Worm (Caenorhabditis elegans): Measurements from ENCODE around the gene srg-9.

Gene srg-9

DNA sequence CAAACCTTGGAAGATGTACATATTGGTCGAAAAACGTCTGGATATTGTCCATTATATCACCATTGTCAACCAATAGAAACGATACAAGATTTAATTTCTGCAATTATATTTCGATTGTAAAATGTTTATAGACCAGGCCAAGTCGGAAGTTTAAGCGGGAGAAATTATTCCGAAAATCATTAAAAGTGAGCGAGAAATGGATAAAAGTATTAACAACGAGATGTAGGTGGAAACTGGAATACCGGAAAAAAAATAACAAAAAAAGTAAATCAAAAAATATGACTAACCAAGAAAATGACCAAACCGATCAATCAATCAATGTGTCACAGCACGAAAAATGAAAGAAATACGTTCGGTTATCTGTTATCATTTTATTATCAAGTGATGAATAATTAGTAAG lies 30.6 kb upstream of the srg-9 start, which contains the start of gene F47D12.6:
TSS of gene F47D12.6 (minus strand) at position 101 of the 400 bp plus-strand sequence.
- TF ChIP-seq mdl-1 (tag; optimal IDR thresholded peaks at IDR 0.05): no peak
- TF ChIP-seq ceh-82 (tag; optimal IDR thresholded peaks at IDR 0.05): no peak
- TF ChIP-seq sea-2 (GFP tag; optimal IDR thresholded peaks at IDR 0.05): no peak
- no peak for TF ChIP-seq nhr-237 (tag; optimal IDR thresholded peaks at IDR 0.05)
- no peak for TF ChIP-seq ztf-4 (tag; optimal IDR thresholded peaks at IDR 0.05)
- TF ChIP-seq R02D3.7 (tag; optimal IDR thresholded peaks at IDR 0.05): no peak
- TF ChIP-seq ztf-11 (tag; optimal IDR thresholded peaks at IDR 0.05): no peak
- no peak for TF ChIP-seq elt-1 (tag; optimal IDR thresholded peaks at IDR 0.05)
- TF ChIP-seq ceh-9 (tag; optimal IDR thresholded peaks at IDR 0.05): no peak
- no peak for TF ChIP-seq nhr-25 (tag; optimal IDR thresholded peaks at IDR 0.05)
- TF ChIP-seq nhr-12 (tag; optimal IDR thresholded peaks at IDR 0.05): no peak
- no peak for TF ChIP-seq snpc-4 (tag; optimal IDR thresholded peaks at IDR 0.05)

DNA sequence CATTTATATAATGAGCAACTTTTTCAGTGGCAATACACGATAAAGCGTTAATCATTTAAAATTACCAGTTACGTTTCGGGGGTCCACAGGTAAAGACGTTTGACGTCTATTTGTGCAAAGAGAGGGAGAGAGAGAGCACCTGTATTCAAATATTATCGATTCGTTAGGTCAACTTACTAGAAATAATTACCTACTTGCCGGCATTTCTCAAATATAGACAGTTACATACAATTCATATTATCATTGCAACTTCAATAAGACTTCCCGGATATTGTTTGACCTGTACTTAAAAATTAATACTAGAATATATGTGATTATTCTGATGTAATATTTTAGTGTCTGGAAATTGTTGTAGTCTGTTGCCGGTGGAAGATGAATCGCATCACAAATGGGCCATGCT lies 29.3 kb upstream of the srg-9 start, which contains the start of gene gadr-3:
TSS of gene gadr-3 (minus strand) at position 101 of the 400 bp plus-strand sequence.
- no peak for TF ChIP-seq egl-27 (tag; optimal IDR thresholded peaks at IDR 0.05)
- no peak for TF ChIP-seq tbx-2 (tag; optimal IDR thresholded peaks at IDR 0.05)
- TF ChIP-seq jun-1 (tag; optimal IDR thresholded peaks at IDR 0.05): no peak
- TF ChIP-seq ama-1 (optimal IDR thresholded peaks at IDR 0.05): no peak
- no peak for TF ChIP-seq R02D3.7 (tag; optimal IDR thresholded peaks at IDR 0.05)
- TF ChIP-seq pha-4 (tag; optimal IDR thresholded peaks at IDR 0.05): no peak
- no peak for TF ChIP-seq ZK546.5 (tag; optimal IDR thresholded peaks at IDR 0.05)
- TF ChIP-seq eor-1 (tag; optimal IDR thresholded peaks at IDR 0.05): no peak
- no peak for TF ChIP-seq ztf-11 (tag; optimal IDR thresholded peaks at IDR 0.05)
- TF ChIP-seq skn-1 (tag; optimal IDR thresholded peaks at IDR 0.05): no peak
- TF ChIP-seq zag-1 (tag; optimal IDR thresholded peaks at IDR 0.05): no peak
- no peak for TF ChIP-seq elt-2 (tag; optimal IDR thresholded peaks at IDR 0.05)
- no peak for TF ChIP-seq nhr-28 (tag; optimal IDR thresholded peaks at IDR 0.05)
- no peak for TF ChIP-seq daf-12 (tag; optimal IDR thresholded peaks at IDR 0.05)
- TF ChIP-seq sea-2 (GFP tag; optimal IDR thresholded peaks at IDR 0.05): no peak

DNA sequence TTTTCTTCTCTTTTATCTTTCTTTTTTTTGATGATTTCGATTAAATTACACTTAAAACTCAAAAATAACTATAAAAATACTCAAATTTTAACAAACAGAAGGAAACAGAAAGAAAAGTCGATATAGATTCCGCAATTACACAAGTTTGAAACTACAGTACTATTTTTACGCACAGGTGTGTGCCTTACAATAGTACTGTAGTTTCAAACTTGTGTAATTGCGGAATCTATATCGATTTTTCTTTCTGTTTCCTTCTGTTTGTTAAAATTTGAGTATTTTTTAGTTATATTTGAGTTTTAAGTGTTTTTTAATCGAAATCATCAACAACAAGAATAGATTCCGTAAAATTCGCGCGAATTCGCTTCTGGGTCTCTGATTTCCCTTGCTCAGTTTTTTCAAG lies 26.4 kb upstream of the srg-9 start:
- no peak for TF ChIP-seq ceh-28 (tag; optimal IDR thresholded peaks at IDR 0.05)
- no peak for TF ChIP-seq jun-1 (tag; optimal IDR thresholded peaks at IDR 0.05)
- TF ChIP-seq ZK546.5 (tag; optimal IDR thresholded peaks at IDR 0.05): no peak
- no peak for TF ChIP-seq egl-5 (tag; optimal IDR thresholded peaks at IDR 0.05)
- TF ChIP-seq tbx-2 (tag; optimal IDR thresholded peaks at IDR 0.05): no peak
- TF ChIP-seq ceh-9 (tag; optimal IDR thresholded peaks at IDR 0.05): no peak
- no peak for TF ChIP-seq fkh-2 (tag; optimal IDR thresholded peaks at IDR 0.05)
- TF ChIP-seq eor-1 (tag; optimal IDR thresholded peaks at IDR 0.05): no peak
- TF ChIP-seq mml-1 (tag; optimal IDR thresholded peaks at IDR 0.05): no peak
- TF ChIP-seq snpc-4 (tag; optimal IDR thresholded peaks at IDR 0.05): no peak
- no peak for TF ChIP-seq ceh-16 (tag; optimal IDR thresholded peaks at IDR 0.05)
- no peak for TF ChIP-seq nhr-23 (tag; optimal IDR thresholded peaks at IDR 0.05)
- no peak for TF ChIP-seq sea-2 (GFP tag; optimal IDR thresholded peaks at IDR 0.05)
- no peak for TF ChIP-seq skn-1 (tag; optimal IDR thresholded peaks at IDR 0.05)

DNA sequence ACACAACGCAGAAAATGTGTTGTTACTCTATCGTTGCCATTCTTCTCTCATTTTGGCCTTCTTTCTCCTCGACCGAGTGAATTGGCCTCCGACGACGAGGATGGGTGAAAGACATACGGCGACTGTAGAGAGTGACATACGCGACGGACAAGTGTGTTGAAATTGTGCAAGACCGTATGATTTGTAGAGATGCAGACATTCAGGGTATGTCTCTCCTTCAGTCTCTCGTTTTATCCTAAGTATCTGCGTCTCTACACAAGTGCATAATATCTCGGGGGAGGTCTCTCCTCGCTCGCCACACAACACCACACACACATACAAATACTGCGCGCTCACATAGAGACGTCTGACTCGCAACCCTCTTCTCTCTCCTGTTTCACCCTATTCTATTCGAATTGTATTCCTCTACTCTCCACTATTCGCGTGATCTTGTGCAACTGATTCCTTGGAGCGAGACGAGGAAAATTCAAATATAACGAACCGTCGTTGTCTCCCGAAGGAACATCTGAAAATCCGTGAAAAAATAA lies 23.6 kb upstream of the srg-9 start, which contains the start of gene hmg-1.2:
TSS of gene hmg-1.2 (plus strand) at position 311 of the 527 bp plus-strand sequence.
- TF ChIP-seq jun-1 (tag; optimal IDR thresholded peaks at IDR 0.05) (peak; percentile 88), egl-27 (tag; optimal IDR thresholded peaks at IDR 0.05) (peak; percentile 33), nhr-12 (tag; optimal IDR thresholded peaks at IDR 0.05) (no peak), pqm-1 (tag; optimal IDR thresholded peaks at IDR 0.05) (peak; percentile 52), lsy-12 (tag; optimal IDR thresholded peaks at IDR 0.05) (peak; percentile 88), skn-1 (tag; optimal IDR thresholded peaks at IDR 0.05) (no peak), elt-3 (tag; optimal IDR thresholded peaks at IDR 0.05) (peak in 1 of 3 experiments; percentile 44), nhr-23 (tag; optimal IDR thresholded peaks at IDR 0.05) (peak; percentile 88), lin-39 (tag; optimal IDR thresholded peaks at IDR 0.05) (peak; percentile 70), zag-1 (tag; optimal IDR thresholded peaks at IDR 0.05) (peak; percentile 47), snpc-4 (tag; optimal IDR thresholded peaks at IDR 0.05) (peak; percentile 65), elt-2 (tag; optimal IDR thresholded peaks at IDR 0.05) (peak; percentile 66), R02D3.7 (tag; optimal IDR thresholded peaks at IDR 0.05) (peak; percentile 67), sea-2 (GFP tag; optimal IDR thresholded peaks at IDR 0.05) (no peak), tbx-2 (tag; optimal IDR thresholded peaks at IDR 0.05) (peak; percentile 34), nhr-76 (tag; optimal IDR thresholded peaks at IDR 0.05) (no peak), aly-2 (tag; optimal IDR thresholded peaks at IDR 0.05) (no peak), ceh-28 (tag; optimal IDR thresholded peaks at IDR 0.05) (peak; percentile 76), mdl-1 (tag; optimal IDR thresholded peaks at IDR 0.05) (no peak), nhr-25 (tag; optimal IDR thresholded peaks at IDR 0.05) (peak; percentile 87), pha-4 (tag; optimal IDR thresholded peaks at IDR 0.05) (peak; percentile 44), fos-1 (tag; optimal IDR thresholded peaks at IDR 0.05) (no peak), hmg-11 (tag; optimal IDR thresholded peaks at IDR 0.05) (peak; percentile 98), nhr-11 (tag; optimal IDR thresholded peaks at IDR 0.05) (peak; percentile 24), nhr-43 (tag; optimal IDR thresholded peaks at IDR 0.05; ENCODE audit: poor library complexity, severe bottlenecking) (peak; percentile 48), nhr-77 (tag; optimal IDR thresholded peaks at IDR 0.05) (peak; percentile 2), nfya-1 (tag; optimal IDR thresholded peaks at IDR 0.05; ENCODE audit: insufficient read depth) (peak; percentile 89), unc-62 (GFP tag; optimal IDR thresholded peaks at IDR 0.05) (peak; percentile 85), lin-15B (tag; optimal IDR thresholded peaks at IDR 0.05) (peak; percentile 48), elt-1 (tag; optimal IDR thresholded peaks at IDR 0.05) (peak; percentile 49), egl-5 (tag; optimal IDR thresholded peaks at IDR 0.05) (peak; percentile 71), daf-12 (tag; optimal IDR thresholded peaks at IDR 0.05) (no peak)

Data from whole organism, L3 larva.